Worm (Caenorhabditis elegans): Measurements from ENCODE around the gene F19D8.2.

- TF ChIP-seq fos-1 (tag; optimal IDR thresholded peaks at IDR 0.05) (no peak), lin-39 (tag; optimal IDR thresholded peaks at IDR 0.05) (no peak), unc-30 (tag; optimal IDR thresholded peaks at IDR 0.05) (no peak), ama-1 (optimal IDR thresholded peaks at IDR 0.05) (no peak), ztf-4 (tag; optimal IDR thresholded peaks at IDR 0.05) (no peak), nhr-237 (tag; optimal IDR thresholded peaks at IDR 0.05) (no peak), F16B12.6 (tag; optimal IDR thresholded peaks at IDR 0.05) (no peak)
Observed at ce11 chrX:13852606-13853005, 18.4 kb downstream of the F19D8.2 start, which contains the start of gene mct-3.
